Worm (Caenorhabditis elegans): ENCODE measurements around the gene set-22.

set-22 gene

ce11 chrV:10466607-10467092 is 29.9 kb downstream of the set-22 start (continued):
- TF ChIP-seq mdt-29 (GFP tag; IDR thresholded peaks at IDR 0.05) (peak; percentile 77), lin-38 (GFP tag; IDR thresholded peaks at IDR 0.05) (peak; percentile 59), pha-4 (GFP tag; IDR thresholded peaks at IDR 0.05) (peak; percentile 75), pha-4 (tag; optimal IDR thresholded peaks at IDR 0.05) (peak; percentile 89), php-3 (GFP tag; IDR thresholded peaks at IDR 0.05) (peak; percentile 50)

ce11 chrV:10467104-10467503 is 30.4 kb downstream of the set-22 start:
- TF ChIP-seq pha-4 (GFP tag; IDR thresholded peaks at IDR 0.05) (no peak), pha-4 (tag; optimal IDR thresholded peaks at IDR 0.05) (no peak), php-3 (GFP tag; IDR thresholded peaks at IDR 0.05) (no peak), daf-16 (GFP tag; optimal IDR thresholded peaks at IDR 0.05) (no peak), daf-16 (tag; optimal IDR thresholded peaks at IDR 0.05) (peak; percentile 15), arid-1 (GFP tag; conservative IDR thresholded peaks at IDR 0.05) (no peak), spr-1 (tag; optimal IDR thresholded peaks at IDR 0.05) (no peak), F37D6.2 (tag; optimal IDR thresholded peaks at IDR 0.05) (no peak), Y75B8A.6 (GFP tag; IDR thresholded peaks at IDR 0.05) (no peak), ztf-11 (tag; optimal IDR thresholded peaks at IDR 0.05) (no peak), lin-1 (GFP tag; IDR thresholded peaks at IDR 0.05) (no peak), hlh-30 (tag; optimal IDR thresholded peaks at IDR 0.05; ENCODE audit: insufficient read depth) (peak; percentile 71), fos-1 (tag; optimal IDR thresholded peaks at IDR 0.05) (no peak), ctbp-1 (GFP tag; IDR thresholded peaks at IDR 0.05) (no peak), lin-29 (GFP tag; IDR thresholded peaks at IDR 0.05) (no peak), sdz-12 (GFP tag; optimal IDR thresholded peaks at IDR 0.05) (no peak), ZK337.2 (GFP tag; IDR thresholded peaks at IDR 0.05) (no peak), mes-2 (tag; optimal IDR thresholded peaks at IDR 0.05; ENCODE audit: poor library complexity, severe bottlenecking) (peak; percentile 2), lim-7 (GFP tag; IDR thresholded peaks at IDR 0.05) (no peak), hmg-1.1 (GFP tag; IDR thresholded peaks at IDR 0.05) (no peak), unc-39 (tag; optimal IDR thresholded peaks at IDR 0.05) (no peak), ama-1 (optimal IDR thresholded peaks at IDR 0.05) (peak; percentile 58), nhr-48 (tag; optimal IDR thresholded peaks at IDR 0.05) (no peak)

- TF ChIP-seq aha-1 (tag) = peak; percentile 13
- TF ChIP-seq unc-62 (GFP tag; optimal IDR thresholded peaks at IDR 0.05 in 1 of 2) = peak in 1 of 2 experiments; percentile 90
- TF ChIP-seq unc-62 (tag; optimal IDR thresholded peaks at IDR 0.05) = no peak
- no peak for TF ChIP-seq dve-1 (tag; optimal IDR thresholded peaks at IDR 0.05; ENCODE audit: insufficient read depth)
Observed at ce11 chrV:10467659-10468058, 30.9 kb downstream of the set-22 start.

- TF ChIP-seq nhr-48 (tag; optimal IDR thresholded peaks at IDR 0.05) (peak; percentile 53), F26F4.8 (GFP tag; conservative IDR thresholded peaks at IDR 0.05) (no peak), nhr-28 (tag; optimal IDR thresholded peaks at IDR 0.05) (peak; percentile 64), pqm-1 (tag; optimal IDR thresholded peaks at IDR 0.05) (peak; percentile 19), T26A8.4 (GFP tag; IDR thresholded peaks at IDR 0.05) (peak; percentile 51; the same call in 1 of the 2 replicates), aha-1 (tag) (peak; percentile 99), Y75B8A.6 (GFP tag; IDR thresholded peaks at IDR 0.05) (0 out of 2 replicates have a peak, but pooled peaks have one; percentile 16), R02D3.7 (tag; optimal IDR thresholded peaks at IDR 0.05) (no peak), mes-2 (tag; optimal IDR thresholded peaks at IDR 0.05; ENCODE audit: poor library complexity, severe bottlenecking) (peak; percentile 55), aly-2 (tag; optimal IDR thresholded peaks at IDR 0.05) (no peak), hif-1 (tag; optimal IDR thresholded peaks at IDR 0.05) (peak; percentile 78 to 98), zag-1 (tag; optimal IDR thresholded peaks at IDR 0.05) (no peak), mxl-3 (GFP tag; optimal IDR thresholded peaks at IDR 0.05) (peak; percentile 2), dmd-8 (GFP tag; IDR thresholded peaks at IDR 0.05) (no peak), spr-1 (tag; optimal IDR thresholded peaks at IDR 0.05) (no peak), ceh-20 (GFP tag; IDR thresholded peaks at IDR 0.05) (0 out of 2 replicates have a peak, but pooled peaks have one; percentile 48), lsy-2 (tag; optimal IDR thresholded peaks at IDR 0.05) (peak in 1 of 2 experiments; percentile 57), gei-8 (GFP tag; optimal IDR thresholded peaks at IDR 0.05) (no peak), hlh-11 (tag; optimal IDR thresholded peaks at IDR 0.05) (peak; percentile 83), daf-16 (GFP tag; optimal IDR thresholded peaks at IDR 0.05) (no peak), daf-16 (tag; optimal IDR thresholded peaks at IDR 0.05) (peak; percentile 65), ceh-44 (GFP tag; IDR thresholded peaks at IDR 0.05) (no peak), dve-1 (tag; optimal IDR thresholded peaks at IDR 0.05; ENCODE audit: insufficient read depth) (peak; percentile 82), mdl-1 (tag; optimal IDR thresholded peaks at IDR 0.05) (peak in 1 of 2 experiments; percentile 62), nhr-77 (tag; optimal IDR thresholded peaks at IDR 0.05) (peak; percentile 82)
Observed at ce11 chrV:10468190-10468589, 31.5 kb downstream of the set-22 start, which contains the start of gene egl-9. TSS of gene egl-9 (plus strand) at chrV:10468517.
